Worm (Caenorhabditis elegans): ENCODE measurements around the gene plr-1.

Gene plr-1

ce11 chrIII:11467631-11468481 is 11.2 kb downstream of the plr-1 start (continued):
- no peak for TF ChIP-seq unc-62 (GFP tag; optimal IDR thresholded peaks at IDR 0.05 in 1 of 2)
- TF ChIP-seq unc-62 (tag; optimal IDR thresholded peaks at IDR 0.05): no peak
- no peak for TF ChIP-seq Y5F2A.4 (GFP tag; optimal IDR thresholded peaks at IDR 0.05)
- TF ChIP-seq mes-2 (tag; optimal IDR thresholded peaks at IDR 0.05; ENCODE audit: poor library complexity, severe bottlenecking): peak; percentile 27
- TF ChIP-seq lsy-2 (tag; optimal IDR thresholded peaks at IDR 0.05): peak in 1 of 2 experiments; percentile 7
- no peak for TF ChIP-seq zag-1 (tag; optimal IDR thresholded peaks at IDR 0.05)
- peak; percentile 98 for TF ChIP-seq set-16 (GFP tag; IDR thresholded peaks at IDR 0.05)
- TF ChIP-seq nhr-28 (tag; optimal IDR thresholded peaks at IDR 0.05): peak; percentile 9
- TF ChIP-seq Y105C5A.15 (GFP tag; IDR thresholded peaks at IDR 0.05): no peak
- TF ChIP-seq aha-1 (tag): peak; percentile 80
- TF ChIP-seq F49E8.2 (tag; optimal IDR thresholded peaks at IDR 0.05; ENCODE audit: borderline replicate concordance): no peak
- TF ChIP-seq daf-12 (tag; optimal IDR thresholded peaks at IDR 0.05): no peak
- TF ChIP-seq lin-13 (GFP tag; optimal IDR thresholded peaks at IDR 0.05): no peak
- no peak for TF ChIP-seq php-3 (GFP tag; IDR thresholded peaks at IDR 0.05)
- no peak for TF ChIP-seq lir-3 (tag; optimal IDR thresholded peaks at IDR 0.05)
- no peak for TF ChIP-seq zfp-3 (GFP tag; conservative IDR thresholded peaks at IDR 0.05)
- no peak for TF ChIP-seq dmd-9 (GFP tag; IDR thresholded peaks at IDR 0.05)
- no peak for TF ChIP-seq T20F7.1 (GFP tag; optimal IDR thresholded peaks at IDR 0.05)

- TF ChIP-seq aha-1 (tag) (peak; percentile 61), dve-1 (tag; optimal IDR thresholded peaks at IDR 0.05; ENCODE audit: insufficient read depth) (no peak)
Observed at ce11 chrIII:11470311-11470858, 13.7 kb downstream of the plr-1 start, which contains the start of gene bed-2. TSS of gene bed-2 (minus strand) at chrIII:11470808.

ce11 chrIII:11471336-11471735 is 14.7 kb downstream of the plr-1 start:
- TF ChIP-seq daf-8 (GFP tag; IDR thresholded peaks at IDR 0.05) (no peak), nhr-41 (GFP tag; IDR thresholded peaks at IDR 0.05) (no peak), lsy-2 (tag; optimal IDR thresholded peaks at IDR 0.05) (peak in 1 of 2 experiments; percentile 5), fos-1 (tag; optimal IDR thresholded peaks at IDR 0.05) (no peak), lin-38 (GFP tag; IDR thresholded peaks at IDR 0.05) (peak; percentile 61), zfp-3 (GFP tag; conservative IDR thresholded peaks at IDR 0.05) (no peak), zfp-2 (tag; optimal IDR thresholded peaks at IDR 0.05) (no peak)

- TF ChIP-seq spr-3 (GFP tag; optimal IDR thresholded peaks at IDR 0.05): no peak
- TF ChIP-seq set-16 (GFP tag; IDR thresholded peaks at IDR 0.05): no peak
- TF ChIP-seq ztf-7 (tag; optimal IDR thresholded peaks at IDR 0.05): no peak
- no peak for TF ChIP-seq mxl-3 (GFP tag; optimal IDR thresholded peaks at IDR 0.05)
- TF ChIP-seq daf-12 (tag; optimal IDR thresholded peaks at IDR 0.05): no peak
- no peak for TF ChIP-seq F26F4.8 (GFP tag; conservative IDR thresholded peaks at IDR 0.05)
- no peak for TF ChIP-seq rbr-2 (tag; optimal IDR thresholded peaks at IDR 0.05)
- TF ChIP-seq snpc-1.2 (GFP tag; IDR thresholded peaks at IDR 0.05): no peak
- no peak for TF ChIP-seq pqm-1 (tag; optimal IDR thresholded peaks at IDR 0.05)
- TF ChIP-seq saeg-2 (GFP tag; IDR thresholded peaks at IDR 0.05): no peak
Observed at ce11 chrIII:11472861-11473260, 16.2 kb downstream of the plr-1 start.
